Fruit fly (Drosophila melanogaster) whole organism: Measurements from ENCODE around the gene CG11619.

Experiments used
- CG8478 ChIP-seq: fragments of >200 bp; optimal IDR thresholded peaks from 2 replicates; lab custom pipeline; 2018; ENCODE audit warnings: inconsistent platforms
- Dll ChIP-seq: fragments of >200 bp; optimal IDR thresholded peaks from 2 replicates; lab custom pipeline; 2017
- psq ChIP-seq: fragments of >200 bp; optimal IDR thresholded peaks from 2 replicates; lab custom pipeline; 2017
- usp ChIP-seq: fragments of >200 bp; optimal IDR thresholded peaks from 2 replicates; lab custom pipeline; 2017; ENCODE audit warnings: missing biosample characterization, missing genetic modification characterization, mixed read lengths

DNA sequence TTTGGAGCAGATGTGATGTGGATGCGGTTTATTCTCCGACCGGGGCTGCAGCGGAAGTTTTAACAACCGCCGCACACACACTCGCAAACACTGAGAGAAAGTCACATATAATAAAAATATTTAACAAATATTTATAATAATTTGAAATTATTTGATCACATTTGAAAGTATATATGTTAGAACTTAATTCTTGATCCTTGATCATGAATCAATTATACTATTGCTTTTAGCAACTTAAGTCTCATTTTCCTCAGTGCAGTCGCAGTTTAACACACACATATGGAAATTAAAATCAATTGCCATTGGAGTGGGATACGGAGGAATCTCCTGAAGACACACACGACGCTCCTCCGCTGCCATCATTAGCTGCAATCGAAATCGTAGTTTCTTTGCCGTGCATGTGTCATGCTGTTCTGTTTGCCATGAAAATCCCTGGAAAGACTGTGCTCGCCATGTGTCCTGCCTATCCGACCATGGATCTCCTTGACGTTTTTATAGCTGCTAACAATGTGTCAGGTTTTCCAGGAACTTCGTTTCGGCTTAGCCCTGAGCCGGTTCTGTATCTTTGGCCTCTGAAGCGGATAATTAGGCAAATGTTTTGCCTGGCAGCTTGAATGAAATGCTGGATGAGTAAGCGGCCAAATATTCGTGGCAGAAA is 45.2 kb upstream of the CG11619 start:
- TF ChIP-seq Dll (no peak), usp (GFP tag; lab: Kevin White, UChicago) (no peak), CG8478 (lab: Kevin White, UChicago) (no peak), psq (lab: Kevin White, UChicago) (no peak)
